Worm (Caenorhabditis elegans) whole organism, young adult: Measurements from ENCODE around the gene F43D2.7.

Experiments
- B0261.1 ChIP-seq: sonication (generic microtip); optimal IDR thresholded peaks from 2 replicates; lab custom pipeline; 2016; ENCODE audit warnings: mild to moderate bottlenecking, missing genetic modification characterization, moderate library complexity, missing compliant biosample characterization
- C06A6.2 ChIP-seq: fragments of 200-800 bp; sonication (Bioruptor generic); conservative IDR thresholded peaks from 2 replicates; pipeline ENCODE4 v1.3.6; 2022; ENCODE audit warnings: missing genetic modification characterization, missing compliant biosample characterization
- D2030.7 ChIP-seq: fragments of 200-800 bp; sonication (Bioruptor generic); IDR thresholded peaks from 2 replicates; pipeline ENCODE4 v1.3.6; 2022; ENCODE audit warnings: missing genetic modification reagents, missing genetic modification characterization, missing compliant biosample characterization
- F10E7.11 ChIP-seq: sonication (generic microtip); optimal IDR thresholded peaks from 2 replicates; lab custom pipeline; 2017; ENCODE audit warnings: mild to moderate bottlenecking, missing genetic modification characterization, moderate library complexity, missing compliant biosample characterization
- F37B4.10 ChIP-seq: fragments of 200-800 bp; sonication (Bioruptor generic); IDR thresholded peaks from 2 replicates; pipeline ENCODE4 v1.3.6; 2022; ENCODE audit warnings: missing genetic modification characterization, missing compliant biosample characterization
- F39B2.1 ChIP-seq: fragments of 200-800 bp; sonication (Bioruptor generic); IDR thresholded peaks from 2 replicates; pipeline ENCODE4 v1.3.6; 2022; ENCODE audit warnings: missing genetic modification reagents, missing genetic modification characterization, missing compliant biosample characterization
- K11D2.4 ChIP-seq: fragments of 200-800 bp; sonication (Bioruptor generic); IDR thresholded peaks from 2 replicates; pipeline ENCODE4 v1.3.6; 2022; ENCODE audit warnings: missing genetic modification reagents, missing genetic modification characterization, missing compliant biosample characterization
- T26A5.8 ChIP-seq: sonication (generic microtip); optimal IDR thresholded peaks from 2 replicates; lab custom pipeline; 2016; ENCODE audit warnings: missing genetic modification characterization, missing compliant biosample characterization
- Y53F4B.3 ChIP-seq: fragments of 200-800 bp; sonication (Bioruptor generic); IDR thresholded peaks from 2 replicates; pipeline ENCODE4 v1.3.6; 2022; ENCODE audit warnings: missing genetic modification reagents, missing genetic modification characterization, missing compliant biosample characterization
- Y56A3A.18 ChIP-seq: fragments of 200-800 bp; sonication (Bioruptor generic); IDR thresholded peaks from 2 replicates; pipeline ENCODE4 v1.3.6; 2022; ENCODE audit warnings: missing genetic modification reagents, missing genetic modification characterization, missing compliant biosample characterization
- akir-1 ChIP-seq: fragments of 200-800 bp; sonication (Bioruptor generic); optimal IDR thresholded peaks from 2 replicates; lab custom pipeline; 2018; ENCODE audit warnings: mild to moderate bottlenecking, missing genetic modification characterization, moderate library complexity, missing compliant biosample characterization
- aptf-2 ChIP-seq: fragments of 200-800 bp; sonication (Bioruptor generic); conservative IDR thresholded peaks from 2 replicates; pipeline ENCODE4 v1.3.6; 2022; ENCODE audit warnings: missing genetic modification reagents, missing genetic modification characterization, missing compliant biosample characterization
- aptf-3 ChIP-seq: fragments of 200-800 bp; sonication (Bioruptor generic); IDR thresholded peaks from 2 replicates; pipeline ENCODE4 v1.3.6; 2022; ENCODE audit warnings: missing genetic modification characterization, missing compliant biosample characterization
- atf-7 ChIP-seq: sonication (generic microtip); optimal IDR thresholded peaks from 2 replicates; lab custom pipeline; 2017; ENCODE audit warnings: mild to moderate bottlenecking, missing genetic modification characterization, missing compliant biosample characterization
- attf-6 ChIP-seq: fragments of 200-800 bp; sonication (Bioruptor generic); IDR thresholded peaks from 2 replicates; pipeline ENCODE4 v1.3.6; 2022; ENCODE audit warnings: missing genetic modification reagents, missing genetic modification characterization, missing compliant biosample characterization
- bed-2 ChIP-seq: fragments of 200-800 bp; sonication (Bioruptor generic); IDR thresholded peaks from 2 replicates; pipeline ENCODE4 v1.3.6; 2022; ENCODE audit warnings: missing genetic modification reagents, missing genetic modification characterization, missing compliant biosample characterization
- ccch-3 ChIP-seq: fragments of 200-800 bp; sonication (Bioruptor generic); optimal IDR thresholded peaks from 2 replicates; lab custom pipeline; 2018; ENCODE audit warnings: mild to moderate bottlenecking, missing genetic modification characterization, missing compliant biosample characterization
- ceh-40 ChIP-seq: fragments of 200-800 bp; sonication (Bioruptor generic); IDR thresholded peaks from 2 replicates; pipeline ENCODE4 v1.3.6; 2022; ENCODE audit warnings: missing genetic modification characterization, missing compliant biosample characterization
- ceh-91 ChIP-seq: fragments of 200-800 bp; sonication (Bioruptor generic); IDR thresholded peaks from 2 replicates; pipeline ENCODE4 v1.3.6; 2022; ENCODE audit warnings: missing genetic modification reagents, missing genetic modification characterization, missing compliant biosample characterization
- die-1 ChIP-seq: sonication (generic microtip); optimal IDR thresholded peaks from 2 replicates; lab custom pipeline; 2016; ENCODE audit warnings: missing genotype, mild to moderate bottlenecking, missing genetic modification characterization, missing compliant biosample characterization
- dpff-1 ChIP-seq: sonication (generic microtip); optimal IDR thresholded peaks from 2 replicates; lab custom pipeline; 2017; ENCODE audit warnings: mild to moderate bottlenecking, missing genetic modification characterization, missing compliant biosample characterization
- efl-1 ChIP-seq: fragments of 150-350 bp; optimal IDR thresholded peaks from 2 replicates; lab custom pipeline; 2014; ENCODE audit warnings: missing biosample characterization, missing genetic modification reagents, missing genetic modification characterization
- egl-18 ChIP-seq: fragments of 200-800 bp; sonication (Bioruptor generic); IDR thresholded peaks from 2 replicates; pipeline ENCODE4 v1.3.6; 2022; ENCODE audit warnings: missing genetic modification reagents, missing genetic modification characterization, missing compliant biosample characterization
- ekl-4 ChIP-seq: fragments of 200-800 bp; sonication (Bioruptor generic); IDR thresholded peaks from 2 replicates; pipeline ENCODE4 v1.3.6; 2022; ENCODE audit warnings: missing genetic modification reagents, missing genetic modification characterization, missing compliant biosample characterization
- ets-4 ChIP-seq: fragments of 200-800 bp; sonication (Bioruptor generic); optimal IDR thresholded peaks from 2 replicates; lab custom pipeline; 2018; ENCODE audit warnings: mild to moderate bottlenecking, missing genetic modification characterization, missing compliant biosample characterization
- him-1 ChIP-seq: sonication (generic microtip); optimal IDR thresholded peaks from 2 replicates; lab custom pipeline; 2016; ENCODE audit warnings: missing genotype, missing genetic modification reagents, missing genetic modification characterization, missing compliant biosample characterization
- hmg-1.2 ChIP-seq: fragments of 200-800 bp; sonication (Bioruptor generic); IDR thresholded peaks from 2 replicates; pipeline ENCODE4 v1.3.6; 2022; ENCODE audit warnings: missing genetic modification reagents, missing genetic modification characterization, missing compliant biosample characterization
- hrde-1 ChIP-seq: sonication (generic microtip); optimal IDR thresholded peaks from 2 replicates; lab custom pipeline; 2016; ENCODE audit warnings: missing genetic modification characterization, mild to moderate bottlenecking, missing compliant biosample characterization, moderate library complexity, missing genotype, missing genetic modification reagents, borderline replicate concordance
- lin-35 ChIP-seq, 3 experiments: fragments of 150-350 bp in 2 of 3; sonication (generic microtip) in 1 of 3; optimal IDR thresholded peaks; 2 replicates each; lab custom pipeline; 2014 to 2018; ENCODE audit warnings: missing biosample characterization in 3 of 3, missing genetic modification characterization in 3 of 3, missing genetic modification reagents in 3 of 3
- lsy-27 ChIP-seq: sonication (generic microtip); optimal IDR thresholded peaks from 2 replicates; lab custom pipeline; 2017; ENCODE audit warnings: missing genetic modification characterization, mild to moderate bottlenecking, missing compliant biosample characterization, antibody characterized with exemption, missing genotype, borderline replicate concordance; ENCODE audit not compliant: insufficient read depth
- madf-10 ChIP-seq: sonication (generic microtip); optimal IDR thresholded peaks from 2 replicates; lab custom pipeline; 2016; ENCODE audit warnings: mild to moderate bottlenecking, missing genetic modification characterization, missing compliant biosample characterization
- madf-6 ChIP-seq: fragments of 200-800 bp; sonication (Bioruptor generic); IDR thresholded peaks from 2 replicates; pipeline ENCODE4 v1.3.6; 2022; ENCODE audit warnings: missing genetic modification reagents, missing genetic modification characterization, missing compliant biosample characterization
- madf-8 ChIP-seq: fragments of 200-800 bp; sonication (Bioruptor generic); conservative IDR thresholded peaks from 2 replicates; pipeline ENCODE4 v1.3.6; 2022; ENCODE audit warnings: missing genetic modification reagents, missing genetic modification characterization, missing compliant biosample characterization
- mcd-1 ChIP-seq: fragments of 200-800 bp; sonication (Bioruptor generic); IDR thresholded peaks from 2 replicates; pipeline ENCODE4 v1.3.6; 2022; ENCODE audit warnings: missing genetic modification reagents, missing genetic modification characterization, missing compliant biosample characterization
- nfya-1 ChIP-seq: sonication (generic microtip); optimal IDR thresholded peaks from 2 replicates; lab custom pipeline; 2017; ENCODE audit warnings: antibody characterized with exemption, missing compliant biosample characterization, missing genetic modification characterization, borderline replicate concordance; ENCODE audit not compliant: insufficient read depth
- nhr-27 ChIP-seq: fragments of 200-800 bp; sonication (Bioruptor generic); optimal IDR thresholded peaks from 2 replicates; lab custom pipeline; 2018; ENCODE audit warnings: mild to moderate bottlenecking, missing genetic modification characterization, moderate library complexity, missing compliant biosample characterization
- pha-4 ChIP-seq: fragments of 150-350 bp; sonication (generic microtip); optimal IDR thresholded peaks from 2 replicates; lab custom pipeline; 2014; ENCODE audit warnings: missing biosample characterization, missing genetic modification reagents, missing genetic modification characterization
- rcor-1 ChIP-seq: fragments of 200-800 bp; sonication (Bioruptor generic); IDR thresholded peaks from 2 replicates; pipeline ENCODE4 v1.3.6; 2022; ENCODE audit warnings: missing genetic modification reagents, missing genetic modification characterization, missing compliant biosample characterization
- rpc-1 ChIP-seq, 2 experiments: fragments of 150-350 bp in 1 of 2; sonication (generic microtip) in 1 of 2; optimal IDR thresholded peaks; 2 replicates each; lab custom pipeline; 2014 to 2018; ENCODE audit warnings: missing biosample characterization in 1 of 2, missing genetic modification characterization in 1 of 2, missing genetic modification reagents in 1 of 2, missing genotype in 1 of 2
- snpc-1.1 ChIP-seq: sonication (generic microtip); optimal IDR thresholded peaks from 2 replicates; lab custom pipeline; 2017; ENCODE audit warnings: missing genetic modification characterization, mild to moderate bottlenecking, missing compliant biosample characterization, antibody characterized with exemption, moderate library complexity, missing genotype, missing genetic modification reagents; ENCODE audit not compliant: insufficient read depth
- somi-1 ChIP-seq: fragments of 200-800 bp; sonication (Bioruptor generic); optimal IDR thresholded peaks from 2 replicates; lab custom pipeline; 2018; ENCODE audit warnings: mild to moderate bottlenecking, missing genetic modification characterization, missing compliant biosample characterization
- sptf-2 ChIP-seq: fragments of 200-800 bp; sonication (Bioruptor generic); optimal IDR thresholded peaks from 2 replicates; lab custom pipeline; 2018; ENCODE audit warnings: mild to moderate bottlenecking, missing genetic modification characterization, missing compliant biosample characterization
- tbp1 ChIP-seq: fragments of 200-800 bp; sonication (Bioruptor generic); optimal IDR thresholded peaks from 2 replicates; lab custom pipeline; 2018; ENCODE audit warnings: mild to moderate bottlenecking, missing genetic modification characterization, missing compliant biosample characterization
- tlf-1 ChIP-seq: fragments of 200-800 bp; sonication (Bioruptor generic); optimal IDR thresholded peaks from 2 replicates; lab custom pipeline; 2018; ENCODE audit warnings: mild to moderate bottlenecking, missing genetic modification characterization, missing compliant biosample characterization
- ztf-22 ChIP-seq: fragments of 200-800 bp; sonication (Bioruptor generic); optimal IDR thresholded peaks from 2 replicates; lab custom pipeline; 2018; ENCODE audit warnings: mild to moderate bottlenecking, missing genetic modification characterization, moderate library complexity, missing compliant biosample characterization
- ztf-25 ChIP-seq: fragments of 200-800 bp; sonication (Bioruptor generic); IDR thresholded peaks from 2 replicates; pipeline ENCODE4 v1.3.6; 2022; ENCODE audit warnings: missing genetic modification reagents, missing genetic modification characterization, missing compliant biosample characterization
- ztf-26 ChIP-seq: sonication (generic microtip); optimal IDR thresholded peaks from 2 replicates; lab custom pipeline; 2017; ENCODE audit warnings: missing genetic modification characterization, missing compliant biosample characterization

The F43D2.7 gene

DNA sequence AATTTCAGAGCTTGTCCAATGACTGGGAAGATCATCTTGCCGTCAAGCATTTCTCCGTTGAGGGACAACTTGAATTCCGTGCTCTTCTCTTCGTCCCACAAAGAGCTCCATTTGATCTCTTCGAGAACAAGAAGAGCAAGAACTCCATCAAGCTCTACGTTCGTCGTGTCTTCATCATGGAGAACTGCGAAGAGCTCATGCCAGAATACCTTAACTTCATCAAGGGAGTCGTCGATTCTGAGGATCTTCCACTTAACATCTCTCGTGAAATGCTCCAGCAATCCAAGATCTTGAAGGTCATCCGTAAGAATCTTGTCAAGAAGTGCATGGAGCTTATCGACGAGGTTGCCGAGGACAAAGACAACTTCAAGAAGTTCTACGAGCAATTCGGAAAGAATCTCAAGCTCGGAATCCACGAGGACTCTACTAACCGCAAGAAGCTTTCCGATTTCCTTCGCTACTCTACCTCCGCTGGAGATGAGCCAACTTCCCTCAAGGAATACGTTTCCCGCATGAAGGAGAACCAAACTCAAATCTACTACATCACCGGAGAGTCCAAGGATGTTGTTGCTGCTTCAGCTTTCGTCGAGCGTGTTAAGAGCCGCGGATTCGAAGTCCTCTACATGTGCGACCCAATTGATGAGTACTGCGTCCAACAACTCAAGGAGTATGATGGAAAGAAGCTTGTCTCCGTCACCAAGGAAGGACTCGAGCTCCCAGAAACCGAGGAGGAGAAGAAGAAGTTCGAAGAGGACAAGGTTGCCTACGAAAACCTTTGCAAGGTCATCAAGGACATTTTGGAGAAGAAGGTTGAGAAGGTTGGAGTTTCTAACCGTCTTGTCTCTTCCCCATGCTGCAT is 47.4 kb upstream of the F43D2.7 start (continued):
- no peak for TF ChIP-seq madf-10
- no peak for TF ChIP-seq attf-6
- no peak for TF ChIP-seq B0261.1 (tag; lab: Kevin White, UChicago)
- TF ChIP-seq ztf-26 (tag; lab: Kevin White, UChicago) = no peak
- TF ChIP-seq aptf-2 = no peak
- no peak for TF ChIP-seq T26A5.8
- no peak; the same call in none of the 2 replicates for TF ChIP-seq K11D2.4
- no peak for TF ChIP-seq egl-18
- no peak for TF ChIP-seq ekl-4
- TF ChIP-seq D2030.7 (GFP tag; lab: Robert Waterston, UW) = no peak
- TF ChIP-seq tbp1 (GFP tag; lab: Kevin White, UChicago) = no peak
- TF ChIP-seq ccch-3 = no peak
- no peak for TF ChIP-seq ets-4
- TF ChIP-seq him-1 (tag; lab: Kevin White, UChicago) = no peak
- TF ChIP-seq bed-2 (GFP tag; lab: Robert Waterston, UW) = no peak
- TF ChIP-seq F37B4.10 = no peak
- TF ChIP-seq ceh-40 = no peak
- no peak; the same call in 1 of the 2 replicates for TF ChIP-seq hmg-1.2 (GFP tag; lab: Robert Waterston, UW)
- no peak for TF ChIP-seq nhr-27 (tag; lab: Kevin White, UChicago)
- no peak for TF ChIP-seq ztf-22
- TF ChIP-seq pha-4 (tag; lab: Kevin White, UChicago) = no peak
- no peak for TF ChIP-seq lsy-27 (tag; lab: Kevin White, UChicago)
- no peak for TF ChIP-seq F39B2.1 (GFP tag; lab: Robert Waterston, UW)
- TF ChIP-seq madf-6 (GFP tag; lab: Robert Waterston, UW) = peak; percentile 5; the same call in 1 of the 2 replicates
- TF ChIP-seq madf-8 = no peak
- no peak for TF ChIP-seq die-1 (tag; lab: Kevin White, UChicago)
- TF ChIP-seq atf-7 (tag; lab: Kevin White, UChicago) = no peak
- no peak for TF ChIP-seq aptf-3 (GFP tag; lab: Robert Waterston, UW)
- TF ChIP-seq nfya-1 (tag; lab: Kevin White, UChicago) = no peak
- TF ChIP-seq hrde-1 = no peak
- no peak for TF ChIP-seq rcor-1
- TF ChIP-seq dpff-1 = no peak
- no peak for TF ChIP-seq ztf-25
- TF ChIP-seq sptf-2 (GFP tag; lab: Kevin White, UChicago) = no peak
- no peak for TF ChIP-seq F10E7.11 (tag; lab: Kevin White, UChicago)
- TF ChIP-seq ceh-91 (GFP tag; lab: Robert Waterston, UW) = no peak
- no peak for TF ChIP-seq akir-1
- no peak for TF ChIP-seq somi-1
- TF ChIP-seq Y56A3A.18 (GFP tag; lab: Robert Waterston, UW) = peak; percentile 23
- TF ChIP-seq lin-35 (GFP tag; optimal IDR thresholded peaks at IDR 0.05; lab: Kevin White, UChicago) = no peak
- no peak for TF ChIP-seq rpc-1 (optimal IDR thresholded peaks at IDR 0.05; lab: Kevin White, UChicago)
- no peak for TF ChIP-seq rpc-1 (tag; optimal IDR thresholded peaks at IDR 0.05; lab: Kevin White, UChicago)
- no peak for TF ChIP-seq efl-1
- peak; percentile 40; the same call in 1 of the 2 replicates for TF ChIP-seq mcd-1 (GFP tag; lab: Robert Waterston, UW)
- TF ChIP-seq tlf-1 (GFP tag; lab: Kevin White, UChicago) = no peak
- no peak for TF ChIP-seq C06A6.2 (GFP tag; lab: Robert Waterston, UW)
- TF ChIP-seq snpc-1.1 (tag; lab: Kevin White, UChicago) = no peak
- no peak for TF ChIP-seq Y53F4B.3 (GFP tag; lab: Robert Waterston, UW)
